Worm (Caenorhabditis elegans) whole organism, young adult: ENCODE results near the gene F53B1.9.

Experiments
- ceh-40 ChIP-seq: fragments of 200-800 bp; sonication (Bioruptor generic); IDR thresholded peaks from 2 replicates; pipeline ENCODE4 v1.3.6; 2022; ENCODE audit warnings: missing genetic modification characterization, missing compliant biosample characterization
- ceh-58 ChIP-seq: fragments of 200-800 bp; sonication (Bioruptor generic); IDR thresholded peaks from 2 replicates; pipeline ENCODE4 v1.3.6; 2022; ENCODE audit warnings: missing genetic modification characterization, missing compliant biosample characterization
- ceh-79 ChIP-seq: sonication (generic microtip); optimal IDR thresholded peaks from 2 replicates; lab custom pipeline; 2017; ENCODE audit warnings: mild to moderate bottlenecking, missing genetic modification characterization, missing compliant biosample characterization
- lag-1 ChIP-seq: fragments of 200-800 bp; sonication (Bioruptor generic); IDR thresholded peaks from 2 replicates; pipeline ENCODE4 v1.3.6; 2022; ENCODE audit warnings: missing genetic modification reagents, missing genetic modification characterization, missing compliant biosample characterization
- lin-26 ChIP-seq: fragments of 200-800 bp; sonication (Bioruptor generic); IDR thresholded peaks from 2 replicates; pipeline ENCODE4 v1.3.6; 2022; ENCODE audit warnings: missing genetic modification reagents, missing genetic modification characterization, missing compliant biosample characterization
- lir-1 ChIP-seq: fragments of 200-800 bp; sonication (Bioruptor generic); conservative IDR thresholded peaks from 2 replicates; pipeline ENCODE4 v1.3.6; 2022; ENCODE audit warnings: missing genetic modification reagents, missing genetic modification characterization, missing compliant biosample characterization
- madf-6 ChIP-seq: fragments of 200-800 bp; sonication (Bioruptor generic); IDR thresholded peaks from 2 replicates; pipeline ENCODE4 v1.3.6; 2022; ENCODE audit warnings: missing genetic modification reagents, missing genetic modification characterization, missing compliant biosample characterization
- mcd-1 ChIP-seq: fragments of 200-800 bp; sonication (Bioruptor generic); IDR thresholded peaks from 2 replicates; pipeline ENCODE4 v1.3.6; 2022; ENCODE audit warnings: missing genetic modification reagents, missing genetic modification characterization, missing compliant biosample characterization
- snpc-1.1 ChIP-seq: sonication (generic microtip); optimal IDR thresholded peaks from 2 replicates; lab custom pipeline; 2017; ENCODE audit warnings: missing genetic modification characterization, mild to moderate bottlenecking, missing compliant biosample characterization, antibody characterized with exemption, moderate library complexity, missing genotype, missing genetic modification reagents; ENCODE audit not compliant: insufficient read depth
- unc-62 ChIP-seq: fragments of 150-350 bp; optimal IDR thresholded peaks from 2 replicates; lab custom pipeline; 2014; ENCODE audit warnings: missing biosample characterization, missing genetic modification reagents, missing genetic modification characterization

DNA sequence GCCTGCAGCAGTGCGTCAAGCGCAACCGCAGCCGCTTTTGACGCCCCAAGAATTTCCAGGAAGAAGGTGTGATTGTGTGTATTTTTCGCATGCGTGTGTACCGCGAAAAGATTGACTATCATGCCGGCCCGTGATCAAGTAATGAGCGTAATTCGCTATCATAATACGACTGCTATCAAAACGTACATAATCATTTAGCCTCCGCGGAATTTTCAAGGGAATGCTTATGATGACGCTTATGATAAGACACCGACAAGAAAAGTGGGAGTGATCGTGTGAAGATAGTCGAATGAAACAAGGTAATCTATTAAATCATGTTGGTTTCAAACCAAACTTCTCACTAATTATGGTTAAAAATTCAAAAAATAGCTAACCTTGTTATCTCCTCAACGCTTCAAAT, 26.2 kb upstream of the F53B1.9 start:
- TF ChIP-seq mcd-1 (GFP tag; lab: Robert Waterston, UW): no peak
- TF ChIP-seq unc-62: no peak
- no peak for TF ChIP-seq madf-6 (GFP tag; lab: Robert Waterston, UW)
- no peak for TF ChIP-seq ceh-40 (GFP tag; lab: Robert Waterston, UW)
- TF ChIP-seq ceh-79 (tag; lab: Kevin White, UChicago): no peak
- no peak for TF ChIP-seq lin-26
- TF ChIP-seq snpc-1.1: no peak
- TF ChIP-seq lag-1 (GFP tag; lab: Robert Waterston, UW): no peak
- no peak for TF ChIP-seq ceh-58 (GFP tag; lab: Robert Waterston, UW)
- TF ChIP-seq lir-1 (GFP tag; lab: Robert Waterston, UW): no peak
